Worm (Caenorhabditis elegans) whole organism, late embryonic: ENCODE results near the gene B0281.1.

Experiments
- ceh-24 ChIP-seq: sonication (generic microtip); optimal IDR thresholded peaks from 2 replicates; lab custom pipeline; 2016; ENCODE audit warnings: mild to moderate bottlenecking, missing genetic modification characterization, missing compliant biosample characterization
- fax-1 ChIP-seq: sonication (generic microtip); optimal IDR thresholded peaks from 2 replicates; lab custom pipeline; 2016; ENCODE audit warnings: missing genotype, missing genetic modification characterization, missing compliant biosample characterization
- lin-11 ChIP-seq: fragments of 200-800 bp; sonication (Bioruptor generic); optimal IDR thresholded peaks from 2 replicates; lab custom pipeline; 2018; ENCODE audit warnings: mild to moderate bottlenecking, missing genetic modification characterization, missing compliant biosample characterization
- nfya-1 ChIP-seq: sonication (generic microtip); optimal IDR thresholded peaks from 2 replicates; lab custom pipeline; 2017; ENCODE audit warnings: missing genetic modification characterization, mild to moderate bottlenecking, missing compliant biosample characterization, antibody characterized with exemption, moderate library complexity
- pha-4 ChIP-seq: fragments of 150-350 bp; optimal IDR thresholded peaks from 2 replicates; lab custom pipeline; 2018; ENCODE audit warnings: missing biosample characterization, missing genetic modification reagents, missing genetic modification characterization
- sdc-2 ChIP-seq: sonication (generic microtip); optimal IDR thresholded peaks from 2 replicates; lab custom pipeline; 2016; ENCODE audit warnings: missing genotype, missing genetic modification characterization, missing compliant biosample characterization
- unc-86 ChIP-seq: sonication (generic microtip); optimal IDR thresholded peaks from 2 replicates; lab custom pipeline; 2016; ENCODE audit warnings: missing genetic modification characterization, missing compliant biosample characterization

DNA sequence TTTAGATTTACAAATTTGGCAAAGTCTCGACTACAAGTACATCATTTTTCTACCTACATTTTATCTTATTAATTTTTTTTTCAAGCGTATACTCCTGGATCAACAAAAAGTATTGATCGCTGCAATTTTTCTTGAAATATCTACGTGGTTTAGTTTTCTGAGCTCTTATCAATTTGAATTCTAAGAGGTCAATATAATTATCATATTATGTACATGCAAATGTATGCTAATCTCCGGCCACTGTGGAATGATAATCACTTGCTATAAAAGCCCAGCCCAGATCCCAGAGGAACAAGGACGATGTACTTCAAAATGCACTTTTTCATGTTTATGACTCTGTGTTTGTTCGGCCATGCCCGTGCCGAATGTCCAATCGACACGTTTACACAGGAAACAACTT is 43.9 kb downstream of the B0281.1 start, which contains the start of gene F43C11.1:
- no peak for TF ChIP-seq lin-11 (tag; lab: Kevin White, UChicago)
- TF ChIP-seq sdc-2 (tag; lab: Kevin White, UChicago), result no peak
- no peak for TF ChIP-seq nfya-1 (tag; lab: Kevin White, UChicago)
- no peak for TF ChIP-seq ceh-24 (tag; lab: Kevin White, UChicago)
- TF ChIP-seq unc-86, result no peak
- TF ChIP-seq pha-4 (tag; lab: Kevin White, UChicago), result no peak
- TF ChIP-seq fax-1 (tag; lab: Kevin White, UChicago), result no peak
